Worm (Caenorhabditis elegans) whole organism, early embryonic: ENCODE results near the gene popl-1.

Experiments
- B0310.2 ChIP-seq: sonication (generic microtip); optimal IDR thresholded peaks from 2 replicates; lab custom pipeline; 2016; ENCODE audit warnings: mild to moderate bottlenecking, missing genetic modification characterization, missing compliant biosample characterization
- F13C5.2 ChIP-seq: sonication (generic microtip); optimal IDR thresholded peaks from 2 replicates; lab custom pipeline; 2017; ENCODE audit warnings: mild to moderate bottlenecking, missing genetic modification characterization, inconsistent platforms, missing compliant biosample characterization
- ama-1 ChIP-seq: fragments of 150-350 bp; optimal IDR thresholded peaks from 2 replicates; lab custom pipeline; 2014
- ceh-36 ChIP-seq: sonication (generic microtip); optimal IDR thresholded peaks from 2 replicates; lab custom pipeline; 2016; ENCODE audit warnings: missing genetic modification characterization, inconsistent platforms, missing compliant biosample characterization
- ets-7 ChIP-seq: sonication (generic microtip); optimal IDR thresholded peaks from 2 replicates; lab custom pipeline; 2016; ENCODE audit warnings: missing genotype, missing genetic modification characterization, missing compliant biosample characterization
- flt-1 ChIP-seq: fragments of 200-800 bp; sonication (Bioruptor generic); IDR thresholded peaks from 2 replicates; pipeline ENCODE4 v1.3.6; 2022; ENCODE audit warnings: missing genetic modification characterization, missing compliant biosample characterization
- hmbx-1 ChIP-seq: sonication (generic microtip); optimal IDR thresholded peaks from 2 replicates; lab custom pipeline; 2016; ENCODE audit warnings: mild to moderate bottlenecking, missing genetic modification characterization, missing compliant biosample characterization
- hmg-4 ChIP-seq: fragments of 200-800 bp; sonication (Bioruptor generic); optimal IDR thresholded peaks from 2 replicates; lab custom pipeline; 2018; ENCODE audit warnings: mild to moderate bottlenecking, missing genetic modification characterization, missing compliant biosample characterization
- hnd-1 ChIP-seq: sonication (generic microtip); optimal IDR thresholded peaks from 2 replicates; lab custom pipeline; 2016; ENCODE audit warnings: missing genetic modification characterization, missing compliant biosample characterization
- scrt-1 ChIP-seq: fragments of 200-800 bp; sonication (Bioruptor generic); IDR thresholded peaks from 2 replicates; pipeline ENCODE4 v1.3.6; 2022; ENCODE audit warnings: missing genetic modification characterization, missing compliant biosample characterization
- sea-1 ChIP-seq: fragments of 200-800 bp; sonication (Bioruptor generic); conservative IDR thresholded peaks from 2 replicates; pipeline ENCODE4 v1.3.6; 2022; ENCODE audit warnings: missing genetic modification characterization, missing compliant biosample characterization
- tbx-11 ChIP-seq: fragments of 200-800 bp; sonication (Bioruptor generic); IDR thresholded peaks from 2 replicates; pipeline ENCODE4 v1.3.6; 2022; ENCODE audit warnings: missing genetic modification characterization, missing compliant biosample characterization
- tbx-37 ChIP-seq: fragments of 200-800 bp; sonication (Bioruptor generic); conservative IDR thresholded peaks from 2 replicates; pipeline ENCODE4 v1.3.6; 2022; ENCODE audit warnings: missing genetic modification reagents, missing genetic modification characterization, missing compliant biosample characterization
- tra-4 ChIP-seq: sonication (generic microtip); optimal IDR thresholded peaks from 2 replicates; lab custom pipeline; 2017; ENCODE audit warnings: missing genetic modification characterization, missing compliant biosample characterization

ce11 chrIII:6471451-6471850, 40.7 kb upstream of the popl-1 start, which contains the start of gene wht-6:
- TF ChIP-seq ama-1 (lab: Kevin White, UChicago) (no peak), hmg-4 (GFP tag; lab: Kevin White, UChicago) (no peak), tbx-37 (GFP tag; lab: Robert Waterston, UW) (no peak), hnd-1 (no peak), flt-1 (no peak), sea-1 (GFP tag; lab: Robert Waterston, UW) (no peak), tra-4 (tag; lab: Kevin White, UChicago) (no peak), hmbx-1 (tag; lab: Kevin White, UChicago) (no peak), scrt-1 (no peak), B0310.2 (no peak), ets-7 (tag; lab: Kevin White, UChicago) (no peak), F13C5.2 (tag; lab: Kevin White, UChicago) (no peak), tbx-11 (GFP tag; lab: Robert Waterston, UW) (no peak), ceh-36 (tag; lab: Kevin White, UChicago) (no peak)
